Worm (Caenorhabditis elegans) whole organism, L4/young adult: ENCODE data around the gene Y40H7A.4.

Experiments used
- dao-5 ChIP-seq: sonication (generic microtip); optimal IDR thresholded peaks from 2 replicates; lab custom pipeline; 2016; ENCODE audit warnings: missing genotype, missing genetic modification characterization, moderate library complexity, missing compliant biosample characterization
- him-1 ChIP-seq: sonication (generic microtip); optimal IDR thresholded peaks from 2 replicates; lab custom pipeline; 2016; ENCODE audit warnings: missing genotype, missing genetic modification reagents, missing genetic modification characterization, missing compliant biosample characterization

DNA sequence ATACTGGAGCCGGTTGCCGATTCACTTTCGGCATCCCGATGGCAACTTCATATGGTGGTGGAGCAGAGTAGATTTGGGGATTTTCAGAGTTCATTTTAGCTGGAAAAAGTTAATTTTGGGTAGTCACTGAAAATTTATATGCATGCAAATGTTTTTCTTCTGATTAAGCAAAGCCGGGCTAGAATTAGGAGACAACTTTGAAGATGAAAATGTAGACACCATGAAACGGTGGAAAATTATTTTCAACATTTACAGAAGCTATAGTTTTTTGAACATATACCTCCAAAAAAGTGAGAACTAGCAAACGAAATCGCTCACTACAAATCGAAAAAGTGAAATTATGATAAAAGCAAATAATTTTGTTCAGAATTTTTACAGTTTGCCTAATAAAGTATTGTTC is 44.9 kb upstream of the Y40H7A.4 start, which contains the start of gene Y40H7A.11:
- no peak for TF ChIP-seq him-1 (tag; lab: Kevin White, UChicago)
- no peak for TF ChIP-seq dao-5 (tag; lab: Kevin White, UChicago)
